Worm (Caenorhabditis elegans) whole organism, L2 larva: ENCODE measurements around the gene F10D2.8.

Source experiments
- alr-1 ChIP-seq: fragments of 150-350 bp; optimal IDR thresholded peaks from 2 replicates; lab custom pipeline; 2014; ENCODE audit warnings: missing biosample characterization, missing genetic modification characterization
- ama-1 ChIP-seq: fragments of 150-350 bp; optimal IDR thresholded peaks from 2 replicates; lab custom pipeline; 2018; ENCODE audit warnings: inconsistent platforms
- ceh-82 ChIP-seq: fragments of 150-350 bp; optimal IDR thresholded peaks from 2 replicates; lab custom pipeline; 2014; ENCODE audit warnings: missing biosample characterization, missing genetic modification characterization
- elt-1 ChIP-seq: fragments of 150-350 bp; optimal IDR thresholded peaks from 2 replicates; lab custom pipeline; 2014; ENCODE audit warnings: missing biosample characterization, missing genetic modification characterization
- lsy-2 ChIP-seq, 2 experiments: fragments of 150-350 bp in 1 of 2; sonication (generic microtip) in 1 of 2; optimal IDR thresholded peaks; 2 replicates each; lab custom pipeline; 2014 to 2017; ENCODE audit warnings: missing biosample characterization in 2 of 2, missing genetic modification characterization in 2 of 2
- mdl-1 ChIP-seq, 2 experiments: fragments of 150-350 bp in 1 of 2; sonication (generic microtip) in 1 of 2; optimal IDR thresholded peaks; 2 replicates each; lab custom pipeline; 2017; ENCODE audit warnings: missing biosample characterization in 2 of 2, missing genetic modification characterization in 2 of 2
- nhr-11 ChIP-seq: fragments of 150-350 bp; optimal IDR thresholded peaks from 2 replicates; lab custom pipeline; 2014; ENCODE audit warnings: missing biosample characterization, missing genetic modification characterization
- nhr-12 ChIP-seq: fragments of 150-350 bp; optimal IDR thresholded peaks from 2 replicates; lab custom pipeline; 2014; ENCODE audit warnings: missing biosample characterization, missing genetic modification characterization
- nhr-129 ChIP-seq: fragments of 150-350 bp; optimal IDR thresholded peaks from 2 replicates; lab custom pipeline; 2014; ENCODE audit warnings: missing biosample characterization, missing genetic modification characterization
- nhr-25 ChIP-seq: fragments of 150-350 bp; sonication (generic microtip); optimal IDR thresholded peaks from 3 replicates; lab custom pipeline; 2014; ENCODE audit warnings: missing biosample characterization, missing genetic modification characterization
- skn-1 ChIP-seq: sonication (generic microtip); optimal IDR thresholded peaks from 2 replicates; lab custom pipeline; 2017; ENCODE audit warnings: missing biosample characterization, missing genetic modification characterization
- unc-39 ChIP-seq: fragments of 150-350 bp; optimal IDR thresholded peaks from 2 replicates; lab custom pipeline; 2014; ENCODE audit warnings: missing biosample characterization, missing genetic modification characterization
- ztf-11 ChIP-seq: sonication (generic microtip); optimal IDR thresholded peaks from 2 replicates; lab custom pipeline; 2017; ENCODE audit warnings: missing biosample characterization, missing genetic modification characterization
- ztf-4 ChIP-seq: fragments of 150-350 bp; optimal IDR thresholded peaks from 2 replicates; lab custom pipeline; 2014; ENCODE audit warnings: missing biosample characterization, missing genetic modification characterization

DNA sequence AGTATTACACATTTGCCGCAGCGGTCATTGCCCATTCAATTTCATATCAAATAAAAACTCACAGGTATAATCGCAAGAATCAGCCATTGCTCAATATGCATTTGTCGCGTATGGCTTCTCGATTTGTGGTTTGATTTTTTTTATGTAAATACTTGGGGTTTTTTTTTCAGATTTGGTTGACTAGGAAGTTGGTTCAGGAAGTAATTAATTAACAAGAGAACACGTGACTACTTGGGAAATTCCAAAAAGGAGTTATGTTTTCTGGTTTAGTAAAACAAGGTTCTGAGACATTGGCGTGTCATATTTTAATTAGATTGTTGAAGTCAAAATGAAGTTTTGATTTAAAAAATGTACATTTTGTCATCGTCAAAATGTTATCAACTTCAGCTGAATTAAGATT lies 19.5 kb downstream of the F10D2.8 start, which contains the start of gene srx-36:
- TF ChIP-seq ztf-11 (no peak), skn-1 (no peak), alr-1 (tag; lab: Kevin White, UChicago) (no peak), lsy-2 (tag; optimal IDR thresholded peaks at IDR 0.05; lab: Kevin White, UChicago) (no peak), nhr-12 (tag; lab: Kevin White, UChicago) (no peak), ama-1 (lab: Kevin White, UChicago) (no peak), nhr-11 (tag; lab: Kevin White, UChicago) (no peak), nhr-129 (no peak), ztf-4 (no peak), mdl-1 (tag; optimal IDR thresholded peaks at IDR 0.05; lab: Kevin White, UChicago) (no peak), nhr-25 (tag; lab: Kevin White, UChicago) (no peak), ceh-82 (tag; lab: Kevin White, UChicago) (no peak), unc-39 (tag; lab: Kevin White, UChicago) (no peak), elt-1 (tag; lab: Kevin White, UChicago) (no peak)
